Worm (Caenorhabditis elegans) whole organism, L4/young adult: ENCODE data around the gene B0252.1.

Experiments used
- W03F9.2 ChIP-seq: fragments of 150-350 bp; optimal IDR thresholded peaks from 2 replicates; lab custom pipeline; 2014; ENCODE audit warnings: missing biosample characterization, missing genetic modification characterization
- dao-5 ChIP-seq: sonication (generic microtip); optimal IDR thresholded peaks from 2 replicates; lab custom pipeline; 2016; ENCODE audit warnings: missing genotype, missing genetic modification characterization, moderate library complexity, missing compliant biosample characterization

DNA sequence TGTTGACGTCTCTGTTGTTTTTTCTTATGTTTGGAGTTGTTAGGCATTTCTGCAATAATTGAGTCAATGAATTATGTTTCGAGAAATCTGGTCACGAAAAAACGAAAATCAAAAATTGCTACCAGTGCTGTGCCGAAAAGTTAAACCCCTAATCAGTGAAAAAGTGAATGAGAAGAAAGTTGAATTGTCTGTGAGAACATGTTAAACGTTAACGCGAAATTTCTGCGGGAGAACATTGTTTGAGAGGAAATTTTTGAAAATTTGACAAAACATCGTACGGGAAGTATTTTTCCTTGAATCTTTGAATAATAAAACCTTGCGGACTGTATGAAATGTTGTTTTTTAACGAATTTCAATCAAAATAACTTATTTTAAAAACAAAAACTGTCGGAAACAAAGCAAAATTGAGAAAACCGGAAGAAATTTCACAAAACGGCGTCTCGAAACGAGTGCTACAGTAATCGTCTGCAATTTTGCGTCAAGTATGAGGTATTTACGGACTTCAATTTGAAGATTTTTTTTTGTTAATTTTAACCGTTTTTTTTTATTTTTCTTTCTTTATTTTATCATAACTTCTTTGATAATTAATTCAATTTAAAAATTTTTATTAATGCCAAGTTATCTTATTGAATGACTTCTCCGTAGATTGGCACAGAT, 25.8 kb upstream of the B0252.1 start, which contains the start of gene adal-1:
- no peak for TF ChIP-seq dao-5 (tag; lab: Kevin White, UChicago)
- no peak for TF ChIP-seq W03F9.2 (tag; lab: Kevin White, UChicago)
